Worm (Caenorhabditis elegans): ENCODE data around the gene clec-56.

clec-56 gene

ce11 chrV:14491097-14491496 is 16.9 kb downstream of the clec-56 start:
- TF ChIP-seq R02D3.7 (tag; optimal IDR thresholded peaks at IDR 0.05) = no peak
- no peak for TF ChIP-seq pha-4 (tag; optimal IDR thresholded peaks at IDR 0.05)
- no peak for TF ChIP-seq ceh-82 (tag; optimal IDR thresholded peaks at IDR 0.05)
- no peak for TF ChIP-seq nfya-1 (tag; optimal IDR thresholded peaks at IDR 0.05; ENCODE audit: insufficient read depth)
- no peak for TF ChIP-seq ceh-16 (tag; optimal IDR thresholded peaks at IDR 0.05)
- no peak for TF ChIP-seq hmg-11 (tag; optimal IDR thresholded peaks at IDR 0.05)

DNA sequence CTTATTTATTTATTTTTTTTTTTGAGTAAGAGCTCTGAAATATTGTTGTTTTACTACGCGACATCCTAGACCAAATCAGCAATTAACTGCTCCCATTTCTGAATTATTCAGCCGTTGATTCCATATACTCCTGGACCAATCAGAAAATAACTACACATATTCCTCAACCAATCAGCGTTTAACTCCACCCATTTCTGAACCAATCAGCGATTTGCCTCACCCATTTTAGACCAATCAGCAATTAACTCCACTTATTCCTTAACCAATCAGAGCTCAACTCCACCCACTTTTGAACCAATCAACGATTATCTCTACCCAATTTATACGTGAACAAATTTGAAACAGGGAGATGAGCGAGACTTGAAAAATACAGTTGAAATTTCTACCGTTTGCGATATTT is 19.5 kb downstream of the clec-56 start:
- no peak for TF ChIP-seq fkh-2 (tag; optimal IDR thresholded peaks at IDR 0.05)
- TF ChIP-seq nfya-1 (tag; optimal IDR thresholded peaks at IDR 0.05; ENCODE audit: insufficient read depth) = peak; percentile 78

ce11 chrV:14495493-14495892 is 21.3 kb downstream of the clec-56 start:
- TF ChIP-seq ceh-9 (tag; optimal IDR thresholded peaks at IDR 0.05) (no peak), ceh-82 (tag; optimal IDR thresholded peaks at IDR 0.05) (no peak), nhr-11 (tag; optimal IDR thresholded peaks at IDR 0.05) (no peak), fos-1 (tag; optimal IDR thresholded peaks at IDR 0.05) (no peak), nhr-23 (tag; optimal IDR thresholded peaks at IDR 0.05) (no peak), nhr-28 (tag; optimal IDR thresholded peaks at IDR 0.05) (no peak), skn-1 (tag; optimal IDR thresholded peaks at IDR 0.05) (no peak), ceh-16 (tag; optimal IDR thresholded peaks at IDR 0.05) (no peak), nhr-43 (tag; optimal IDR thresholded peaks at IDR 0.05; ENCODE audit: poor library complexity, severe bottlenecking) (no peak), nhr-77 (tag; optimal IDR thresholded peaks at IDR 0.05) (no peak), aly-2 (tag; optimal IDR thresholded peaks at IDR 0.05) (no peak), unc-62 (GFP tag; optimal IDR thresholded peaks at IDR 0.05) (no peak), snpc-4 (tag; optimal IDR thresholded peaks at IDR 0.05) (no peak), zag-1 (tag; optimal IDR thresholded peaks at IDR 0.05) (no peak)

ce11 chrV:14496446-14496845 is 22.2 kb downstream of the clec-56 start:
- peak; percentile 18 for TF ChIP-seq pha-4 (tag; optimal IDR thresholded peaks at IDR 0.05)
- no peak for TF ChIP-seq lsy-12 (tag; optimal IDR thresholded peaks at IDR 0.05)

DNA sequence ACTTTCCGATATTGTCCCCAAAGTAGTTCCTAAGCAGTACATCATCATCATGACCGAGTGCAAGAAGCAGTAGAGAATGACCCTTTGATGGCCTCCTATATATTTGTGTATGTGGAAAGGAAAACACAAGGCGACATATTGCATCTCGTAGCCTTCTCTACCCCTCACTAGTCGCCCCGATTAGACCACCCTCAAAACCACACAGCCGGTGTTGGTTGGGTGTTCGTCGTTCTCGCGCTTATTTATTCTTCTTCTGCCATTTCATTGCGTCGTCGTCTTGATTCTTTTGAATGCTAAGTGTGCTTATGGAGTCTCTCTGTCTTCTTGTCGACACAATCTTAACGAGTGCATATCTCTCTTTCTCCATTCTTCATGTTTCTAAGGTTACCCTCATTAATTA is 24.0 kb downstream of the clec-56 start:
- TF ChIP-seq unc-39 (tag; optimal IDR thresholded peaks at IDR 0.05) (no peak), nhr-237 (tag; optimal IDR thresholded peaks at IDR 0.05) (no peak), ceh-82 (tag; optimal IDR thresholded peaks at IDR 0.05) (no peak), skn-1 (tag; optimal IDR thresholded peaks at IDR 0.05) (no peak), fos-1 (tag; optimal IDR thresholded peaks at IDR 0.05) (no peak), ama-1 (optimal IDR thresholded peaks at IDR 0.05) (no peak), daf-12 (tag; optimal IDR thresholded peaks at IDR 0.05) (no peak), snpc-4 (tag; optimal IDR thresholded peaks at IDR 0.05) (no peak), aly-2 (tag; optimal IDR thresholded peaks at IDR 0.05) (no peak), tbx-2 (tag; optimal IDR thresholded peaks at IDR 0.05) (no peak), R02D3.7 (tag; optimal IDR thresholded peaks at IDR 0.05) (no peak), mdl-1 (tag; optimal IDR thresholded peaks at IDR 0.05) (no peak), elt-3 (tag; optimal IDR thresholded peaks at IDR 0.05) (no peak)

DNA sequence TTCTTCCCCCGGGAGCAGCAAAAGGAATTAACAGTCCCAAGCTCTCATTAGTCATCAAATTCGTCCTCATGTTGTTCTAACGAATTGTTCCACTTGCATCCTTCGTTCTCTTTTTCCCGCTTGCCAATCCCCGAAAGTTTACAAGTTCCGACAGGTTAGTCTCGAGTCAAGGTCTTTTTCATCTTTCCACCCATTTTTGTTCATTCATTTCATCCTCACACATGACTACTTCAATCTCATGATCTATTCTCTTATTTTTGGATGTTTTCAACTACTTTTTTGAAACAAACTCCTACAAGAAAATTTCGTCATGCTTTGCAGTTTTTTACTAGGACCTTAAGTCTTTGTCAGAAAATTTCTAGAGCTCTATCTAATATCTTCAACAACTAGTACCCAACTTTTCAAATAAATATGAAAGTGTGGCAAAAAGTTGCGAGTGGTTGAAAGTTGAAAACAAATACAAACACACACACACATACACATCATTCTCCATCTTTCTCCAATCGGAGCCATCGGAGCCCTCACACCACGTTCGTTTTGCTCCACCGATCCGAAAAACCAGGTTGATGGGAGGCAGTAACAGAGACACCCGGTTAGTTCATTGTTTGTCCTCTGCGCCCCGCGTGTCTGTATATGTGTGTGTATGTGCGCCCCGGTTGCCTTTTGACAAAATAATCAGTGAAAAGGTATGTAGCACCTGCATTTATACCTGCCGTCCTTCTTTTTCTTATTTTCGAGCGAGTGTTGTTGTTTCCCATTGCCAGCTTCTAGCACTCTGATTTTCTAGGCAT is 25.1 kb downstream of the clec-56 start:
- TF ChIP-seq pha-4 (tag; optimal IDR thresholded peaks at IDR 0.05) (peak; percentile 59), R02D3.7 (tag; optimal IDR thresholded peaks at IDR 0.05) (no peak), ama-1 (optimal IDR thresholded peaks at IDR 0.05) (peak; percentile 15), nhr-23 (tag; optimal IDR thresholded peaks at IDR 0.05) (peak; percentile 16), ceh-16 (tag; optimal IDR thresholded peaks at IDR 0.05) (no peak), unc-62 (GFP tag; optimal IDR thresholded peaks at IDR 0.05) (no peak), mml-1 (tag; optimal IDR thresholded peaks at IDR 0.05) (no peak), tbx-2 (tag; optimal IDR thresholded peaks at IDR 0.05) (no peak), nhr-25 (tag; optimal IDR thresholded peaks at IDR 0.05) (peak; percentile 21)

ce11 chrV:14500554-14500953 is 26.4 kb downstream of the clec-56 start:
- TF ChIP-seq nhr-25 (tag; optimal IDR thresholded peaks at IDR 0.05) (no peak), pha-4 (tag; optimal IDR thresholded peaks at IDR 0.05) (no peak), nfya-1 (tag; optimal IDR thresholded peaks at IDR 0.05; ENCODE audit: insufficient read depth) (no peak), eor-1 (tag; optimal IDR thresholded peaks at IDR 0.05) (no peak), ceh-16 (tag; optimal IDR thresholded peaks at IDR 0.05) (no peak), ceh-9 (tag; optimal IDR thresholded peaks at IDR 0.05) (no peak), zag-1 (tag; optimal IDR thresholded peaks at IDR 0.05) (no peak), elt-1 (tag; optimal IDR thresholded peaks at IDR 0.05) (no peak), egl-27 (tag; optimal IDR thresholded peaks at IDR 0.05) (no peak), snpc-4 (tag; optimal IDR thresholded peaks at IDR 0.05) (no peak), unc-62 (GFP tag; optimal IDR thresholded peaks at IDR 0.05) (no peak)

Data from whole organism, L3 larva.